Worm (Caenorhabditis elegans): Measurements from ENCODE around the gene K01A2.5.

DNA sequence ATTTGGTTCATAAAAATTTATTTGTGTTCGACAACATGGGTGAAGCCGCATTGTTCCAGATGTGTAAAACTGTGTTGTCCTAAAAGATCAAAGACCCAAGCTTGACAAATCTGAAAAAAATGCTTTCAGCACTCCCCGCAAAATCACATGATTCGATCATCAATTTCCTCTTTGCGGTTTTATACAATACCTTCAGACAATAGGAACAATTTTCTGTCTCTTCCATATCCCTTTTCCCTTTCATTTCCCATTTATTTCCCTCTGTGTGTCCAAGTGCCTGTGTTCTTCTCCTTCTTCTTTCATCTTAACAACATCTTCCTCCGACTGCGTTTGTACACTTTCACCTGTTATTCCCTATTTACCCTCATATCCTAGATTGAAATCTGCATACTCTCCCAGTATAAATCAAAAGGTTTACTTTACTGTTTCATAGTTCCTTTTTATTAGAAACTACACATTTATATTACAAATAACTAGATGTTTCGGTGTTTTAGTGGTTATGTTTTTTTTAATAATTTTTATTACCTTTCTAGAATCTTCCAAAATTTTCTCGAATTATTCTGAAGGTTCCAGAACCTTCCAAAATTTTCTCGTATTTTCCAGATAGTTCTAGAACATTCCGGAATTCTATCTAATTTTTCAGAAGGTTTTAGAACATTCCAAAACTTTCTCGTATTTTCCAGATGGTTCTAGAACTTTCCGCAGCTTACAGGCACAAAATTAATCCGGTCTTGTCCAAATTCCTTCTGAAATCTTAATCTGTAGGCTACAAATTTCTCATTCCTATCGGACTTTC lies at the start of gene K01A2.5:
- no peak for TF ChIP-seq mep-1 (tag; optimal IDR thresholded peaks at IDR 0.05)
- no peak for TF ChIP-seq lin-15B (tag; optimal IDR thresholded peaks at IDR 0.05)
- TF ChIP-seq aly-2 (tag; optimal IDR thresholded peaks at IDR 0.05): no peak
- TF ChIP-seq pha-4 (GFP tag; IDR thresholded peaks at IDR 0.05): no peak
- no peak for TF ChIP-seq pha-4 (tag; optimal IDR thresholded peaks at IDR 0.05)
- no peak for TF ChIP-seq ztf-11 (tag; optimal IDR thresholded peaks at IDR 0.05)
- TF ChIP-seq hlh-11 (tag; optimal IDR thresholded peaks at IDR 0.05): peak; percentile 34
- no peak for TF ChIP-seq zag-1 (tag; optimal IDR thresholded peaks at IDR 0.05)
- TF ChIP-seq dmd-8 (GFP tag; IDR thresholded peaks at IDR 0.05): no peak
- TF ChIP-seq ama-1 (optimal IDR thresholded peaks at IDR 0.05): no peak

All from whole organism, L4 larva.